Worm (Caenorhabditis elegans) whole organism, young adult: ENCODE data around the gene fog-2.

Experiments
- B0019.2 ChIP-seq: fragments of 200-800 bp; sonication (Bioruptor generic); conservative IDR thresholded peaks from 2 replicates; pipeline ENCODE4 v1.3.6; 2022; ENCODE audit warnings: missing genetic modification reagents, missing genetic modification characterization, missing compliant biosample characterization
- B0035.1 ChIP-seq: sonication (generic microtip); optimal IDR thresholded peaks from 2 replicates; lab custom pipeline; 2016; ENCODE audit warnings: missing genetic modification characterization, mild to moderate bottlenecking, missing compliant biosample characterization, missing genotype, missing genetic modification reagents
- B0261.1 ChIP-seq: sonication (generic microtip); optimal IDR thresholded peaks from 2 replicates; lab custom pipeline; 2016; ENCODE audit warnings: mild to moderate bottlenecking, missing genetic modification characterization, moderate library complexity, missing compliant biosample characterization
- B0336.3 ChIP-seq: fragments of 200-800 bp; sonication (Bioruptor generic); IDR thresholded peaks from 2 replicates; pipeline ENCODE4 v1.3.6; 2022; ENCODE audit warnings: missing genetic modification characterization, missing compliant biosample characterization
- C06A6.2 ChIP-seq: fragments of 200-800 bp; sonication (Bioruptor generic); conservative IDR thresholded peaks from 2 replicates; pipeline ENCODE4 v1.3.6; 2022; ENCODE audit warnings: missing genetic modification characterization, missing compliant biosample characterization
- D2030.7 ChIP-seq: fragments of 200-800 bp; sonication (Bioruptor generic); IDR thresholded peaks from 2 replicates; pipeline ENCODE4 v1.3.6; 2022; ENCODE audit warnings: missing genetic modification reagents, missing genetic modification characterization, missing compliant biosample characterization
- F23B12.7 ChIP-seq: sonication (generic microtip); optimal IDR thresholded peaks from 2 replicates; lab custom pipeline; 2017; ENCODE audit warnings: missing genetic modification characterization, mild to moderate bottlenecking, missing compliant biosample characterization, antibody characterized with exemption, moderate library complexity; ENCODE audit not compliant: insufficient read depth
- F33H1.4 ChIP-seq: fragments of 200-800 bp; sonication (Bioruptor generic); IDR thresholded peaks from 2 replicates; pipeline ENCODE4 v1.3.6; 2022; ENCODE audit warnings: missing genetic modification reagents, missing genetic modification characterization, missing compliant biosample characterization
- F37B4.10 ChIP-seq: fragments of 200-800 bp; sonication (Bioruptor generic); IDR thresholded peaks from 2 replicates; pipeline ENCODE4 v1.3.6; 2022; ENCODE audit warnings: missing genetic modification characterization, missing compliant biosample characterization
- K11D2.4 ChIP-seq: fragments of 200-800 bp; sonication (Bioruptor generic); IDR thresholded peaks from 2 replicates; pipeline ENCODE4 v1.3.6; 2022; ENCODE audit warnings: missing genetic modification reagents, missing genetic modification characterization, missing compliant biosample characterization
- athp-1 ChIP-seq: sonication (generic microtip); optimal IDR thresholded peaks from 2 replicates; lab custom pipeline; 2017; ENCODE audit warnings: mild to moderate bottlenecking, missing genetic modification characterization, missing compliant biosample characterization
- attf-6 ChIP-seq: fragments of 200-800 bp; sonication (Bioruptor generic); IDR thresholded peaks from 2 replicates; pipeline ENCODE4 v1.3.6; 2022; ENCODE audit warnings: missing genetic modification reagents, missing genetic modification characterization, missing compliant biosample characterization
- bed-1 ChIP-seq: fragments of 200-800 bp; sonication (Bioruptor generic); IDR thresholded peaks from 2 replicates; pipeline ENCODE4 v1.3.6; 2022; ENCODE audit warnings: missing genetic modification reagents, missing genetic modification characterization, missing compliant biosample characterization
- cebp-1 ChIP-seq, 2 experiments: fragments of 200-800 bp in 1 of 2; sonication (Bioruptor generic) in 1 of 2; sonication (generic microtip) in 1 of 2; IDR thresholded peaks in 1 of 2; optimal IDR thresholded peaks in 1 of 2; 2 replicates each; pipeline versions ENCODE4 v1.3.6 to Lab custom; 2017 to 2022; ENCODE audit warnings: missing compliant biosample characterization in 2 of 2, missing genetic modification characterization in 2 of 2, mild to moderate bottlenecking in 1 of 2, missing genetic modification reagents in 1 of 2, moderate library complexity in 1 of 2
- cebp-2 ChIP-seq: fragments of 200-800 bp; sonication (Bioruptor generic); IDR thresholded peaks from 2 replicates; pipeline ENCODE4 v1.3.6; 2022; ENCODE audit warnings: missing genetic modification characterization, missing compliant biosample characterization
- ceh-100 ChIP-seq: fragments of 200-800 bp; sonication (Bioruptor generic); IDR thresholded peaks from 2 replicates; pipeline ENCODE4 v1.3.6; 2022; ENCODE audit warnings: missing genetic modification reagents, missing genetic modification characterization, missing compliant biosample characterization
- ceh-27 ChIP-seq: fragments of 200-800 bp; sonication (Bioruptor generic); optimal IDR thresholded peaks from 2 replicates; lab custom pipeline; 2018; ENCODE audit warnings: mild to moderate bottlenecking, missing genetic modification characterization, moderate library complexity, missing compliant biosample characterization
- ceh-58 ChIP-seq: fragments of 200-800 bp; sonication (Bioruptor generic); IDR thresholded peaks from 2 replicates; pipeline ENCODE4 v1.3.6; 2022; ENCODE audit warnings: missing genetic modification characterization, missing compliant biosample characterization
- chd-7 ChIP-seq: sonication (generic microtip); optimal IDR thresholded peaks from 2 replicates; lab custom pipeline; 2016; ENCODE audit warnings: mild to moderate bottlenecking, missing genetic modification characterization, moderate library complexity, missing compliant biosample characterization
- dpl-1 ChIP-seq: fragments of 150-350 bp; optimal IDR thresholded peaks from 2 replicates; lab custom pipeline; 2014; ENCODE audit warnings: missing biosample characterization, missing genetic modification reagents, missing genetic modification characterization
- egl-44 ChIP-seq: fragments of 200-800 bp; sonication (Bioruptor generic); IDR thresholded peaks from 2 replicates; pipeline ENCODE4 v1.3.6; 2022; ENCODE audit warnings: missing genetic modification reagents, missing genetic modification characterization, missing compliant biosample characterization
- egrh-3 ChIP-seq: fragments of 200-800 bp; sonication (Bioruptor generic); IDR thresholded peaks from 2 replicates; pipeline ENCODE4 v1.3.6; 2022; ENCODE audit warnings: missing genetic modification reagents, missing genetic modification characterization, missing compliant biosample characterization
- ekl-4 ChIP-seq: fragments of 200-800 bp; sonication (Bioruptor generic); IDR thresholded peaks from 2 replicates; pipeline ENCODE4 v1.3.6; 2022; ENCODE audit warnings: missing genetic modification reagents, missing genetic modification characterization, missing compliant biosample characterization
- hlh-26 ChIP-seq: fragments of 200-800 bp; sonication (Bioruptor generic); conservative IDR thresholded peaks from 2 replicates; pipeline ENCODE4 v1.3.6; 2022; ENCODE audit warnings: missing genetic modification reagents, missing genetic modification characterization, missing compliant biosample characterization
- hmg-20 ChIP-seq: fragments of 200-800 bp; sonication (Bioruptor generic); IDR thresholded peaks from 2 replicates; pipeline ENCODE4 v1.3.6; 2022; ENCODE audit warnings: missing genetic modification reagents, missing genetic modification characterization, missing compliant biosample characterization
- hsf-1 ChIP-seq: fragments of 200-800 bp; sonication (Bioruptor generic); IDR thresholded peaks from 2 replicates; pipeline ENCODE4 v1.3.6; 2022; ENCODE audit warnings: missing genetic modification reagents, missing genetic modification characterization, missing compliant biosample characterization
- lag-1 ChIP-seq: fragments of 200-800 bp; sonication (Bioruptor generic); IDR thresholded peaks from 2 replicates; pipeline ENCODE4 v1.3.6; 2022; ENCODE audit warnings: missing genetic modification reagents, missing genetic modification characterization, missing compliant biosample characterization
- lin-35 ChIP-seq, 3 experiments: fragments of 150-350 bp in 2 of 3; sonication (generic microtip) in 1 of 3; optimal IDR thresholded peaks; 2 replicates each; lab custom pipeline; 2014 to 2018; ENCODE audit warnings: missing biosample characterization in 3 of 3, missing genetic modification characterization in 3 of 3, missing genetic modification reagents in 3 of 3
- lin-54 ChIP-seq: fragments of 200-800 bp; sonication (Bioruptor generic); optimal IDR thresholded peaks from 2 replicates; lab custom pipeline; 2018; ENCODE audit warnings: mild to moderate bottlenecking, missing genetic modification characterization, missing compliant biosample characterization
- lsl-1 ChIP-seq: fragments of 200-800 bp; sonication (Bioruptor generic); optimal IDR thresholded peaks from 2 replicates; lab custom pipeline; 2018; ENCODE audit warnings: mild to moderate bottlenecking, missing genetic modification characterization, moderate library complexity, missing compliant biosample characterization
- madf-10 ChIP-seq: sonication (generic microtip); optimal IDR thresholded peaks from 2 replicates; lab custom pipeline; 2016; ENCODE audit warnings: mild to moderate bottlenecking, missing genetic modification characterization, missing compliant biosample characterization
- madf-3 ChIP-seq: fragments of 200-800 bp; sonication (Bioruptor generic); IDR thresholded peaks from 2 replicates; pipeline ENCODE4 v1.3.6; 2022; ENCODE audit warnings: missing genetic modification reagents, missing genetic modification characterization, missing compliant biosample characterization
- mcd-1 ChIP-seq: fragments of 200-800 bp; sonication (Bioruptor generic); IDR thresholded peaks from 2 replicates; pipeline ENCODE4 v1.3.6; 2022; ENCODE audit warnings: missing genetic modification reagents, missing genetic modification characterization, missing compliant biosample characterization
- mel-28 ChIP-seq: sonication (generic microtip); optimal IDR thresholded peaks from 2 replicates; lab custom pipeline; 2016; ENCODE audit warnings: borderline replicate concordance, mild to moderate bottlenecking, missing genetic modification characterization, missing compliant biosample characterization
- mxl-1 ChIP-seq: sonication (generic microtip); optimal IDR thresholded peaks from 2 replicates; lab custom pipeline; 2016; ENCODE audit warnings: missing genetic modification characterization, missing compliant biosample characterization
- nfyb-1 ChIP-seq: fragments of 200-800 bp; sonication (Bioruptor generic); IDR thresholded peaks from 2 replicates; pipeline ENCODE4 v1.3.6; 2022; ENCODE audit warnings: missing genetic modification reagents, missing genetic modification characterization, missing compliant biosample characterization
- nhr-120 ChIP-seq: fragments of 200-800 bp; sonication (Bioruptor generic); IDR thresholded peaks from 2 replicates; pipeline ENCODE4 v1.3.6; 2022; ENCODE audit warnings: missing genetic modification characterization, missing compliant biosample characterization
- nhr-80 ChIP-seq: sonication (generic microtip); optimal IDR thresholded peaks from 2 replicates; lab custom pipeline; 2016; ENCODE audit warnings: missing genetic modification characterization, missing compliant biosample characterization
- rec-8 ChIP-seq, 2 experiments: sonication (generic microtip); optimal IDR thresholded peaks; 2 replicates each; lab custom pipeline; 2016; ENCODE audit warnings: mild to moderate bottlenecking in 2 of 2, missing genetic modification characterization in 2 of 2, missing genetic modification reagents in 2 of 2, missing genotype in 2 of 2, missing biosample characterization in 1 of 2, missing compliant biosample characterization in 1 of 2, moderate library complexity in 1 of 2
- sdz-38 ChIP-seq: sonication (generic microtip); optimal IDR thresholded peaks from 2 replicates; lab custom pipeline; 2016; ENCODE audit warnings: missing genotype, missing genetic modification characterization, missing compliant biosample characterization
- snpc-4 ChIP-seq, 5 experiments: fragments of 150-350 bp in 1 of 5; sonication (generic microtip) in 4 of 5; optimal IDR thresholded peaks; 2 replicates each; lab custom pipeline; 2014 to 2018; ENCODE audit warnings: missing genetic modification characterization in 5 of 5, missing biosample characterization in 3 of 5, antibody characterized with exemption in 2 of 5, mild to moderate bottlenecking in 2 of 5, missing compliant biosample characterization in 2 of 5, missing genotype in 2 of 5, moderate library complexity in 2 of 5, missing genetic modification reagents in 1 of 5
- sptf-2 ChIP-seq: fragments of 200-800 bp; sonication (Bioruptor generic); optimal IDR thresholded peaks from 2 replicates; lab custom pipeline; 2018; ENCODE audit warnings: mild to moderate bottlenecking, missing genetic modification characterization, missing compliant biosample characterization
- tbx-9 ChIP-seq: sonication (generic microtip); optimal IDR thresholded peaks from 2 replicates; lab custom pipeline; 2016; ENCODE audit warnings: borderline replicate concordance, missing genetic modification characterization, inconsistent platforms, missing compliant biosample characterization
- unc-62 ChIP-seq: fragments of 150-350 bp; optimal IDR thresholded peaks from 2 replicates; lab custom pipeline; 2014; ENCODE audit warnings: missing biosample characterization, missing genetic modification reagents, missing genetic modification characterization
- zfh-2 ChIP-seq: fragments of 200-800 bp; sonication (Bioruptor generic); conservative IDR thresholded peaks from 2 replicates; pipeline ENCODE4 v1.3.6; 2022; ENCODE audit warnings: missing genetic modification reagents, missing genetic modification characterization, missing compliant biosample characterization
- zim-3 ChIP-seq: sonication (generic microtip); optimal IDR thresholded peaks from 2 replicates; lab custom pipeline; 2017; ENCODE audit warnings: mild to moderate bottlenecking, missing genetic modification characterization, moderate library complexity, missing compliant biosample characterization
- ztf-22 ChIP-seq: fragments of 200-800 bp; sonication (Bioruptor generic); optimal IDR thresholded peaks from 2 replicates; lab custom pipeline; 2018; ENCODE audit warnings: mild to moderate bottlenecking, missing genetic modification characterization, moderate library complexity, missing compliant biosample characterization
- ztf-25 ChIP-seq: fragments of 200-800 bp; sonication (Bioruptor generic); IDR thresholded peaks from 2 replicates; pipeline ENCODE4 v1.3.6; 2022; ENCODE audit warnings: missing genetic modification reagents, missing genetic modification characterization, missing compliant biosample characterization

fog-2 gene

ce11 chrV:20234439-20234838 lies 35.4 kb downstream of the fog-2 start (continued):
- TF ChIP-seq cebp-1 (GFP tag; IDR thresholded peaks at IDR 0.05; lab: Robert Waterston, UW) (no peak), cebp-1 (tag; optimal IDR thresholded peaks at IDR 0.05; lab: Kevin White, UChicago) (peak; percentile 21), egrh-3 (GFP tag; lab: Robert Waterston, UW) (no peak), hsf-1 (GFP tag; lab: Robert Waterston, UW) (no peak), C06A6.2 (GFP tag; lab: Robert Waterston, UW) (no peak), B0019.2 (GFP tag; lab: Robert Waterston, UW) (no peak), zim-3 (tag; lab: Kevin White, UChicago) (no peak), ceh-58 (GFP tag; lab: Robert Waterston, UW) (no peak), mxl-1 (tag; lab: Kevin White, UChicago) (no peak), bed-1 (GFP tag; lab: Robert Waterston, UW) (no peak), F23B12.7 (no peak), sdz-38 (no peak), B0336.3 (GFP tag; lab: Robert Waterston, UW) (peak; percentile 44; the same call in 1 of the 2 replicates), F33H1.4 (GFP tag; lab: Robert Waterston, UW) (no peak), cebp-2 (GFP tag; lab: Robert Waterston, UW) (no peak), nfyb-1 (GFP tag; lab: Robert Waterston, UW) (peak; percentile 50), attf-6 (GFP tag; lab: Robert Waterston, UW) (0 out of 2 replicates have a peak, but pooled peaks have one; percentile 37), zfh-2 (GFP tag; lab: Robert Waterston, UW) (no peak), hmg-20 (GFP tag; lab: Robert Waterston, UW) (no peak), F37B4.10 (no peak), B0261.1 (peak; percentile 27), mcd-1 (GFP tag; lab: Robert Waterston, UW) (no peak), sptf-2 (GFP tag; lab: Kevin White, UChicago) (no peak), D2030.7 (GFP tag; lab: Robert Waterston, UW) (0 out of 2 replicates have a peak, but pooled peaks have one; percentile 8), hlh-26 (no peak), B0035.1 (tag; lab: Kevin White, UChicago) (no peak), lin-35 (GFP tag; optimal IDR thresholded peaks at IDR 0.05; lab: Kevin White, UChicago) (no peak), ztf-25 (0 out of 2 replicates have a peak, but pooled peaks have one; percentile 5), nhr-120 (GFP tag; lab: Robert Waterston, UW) (0 out of 2 replicates have a peak, but pooled peaks have one; percentile 14), athp-1 (no peak), rec-8 (tag; optimal IDR thresholded peaks at IDR 0.05; lab: Kevin White, UChicago) (no peak), ztf-22 (GFP tag; lab: Kevin White, UChicago) (no peak), lsl-1 (GFP tag; lab: Kevin White, UChicago) (no peak), mel-28 (tag; lab: Kevin White, UChicago) (no peak), egl-44 (GFP tag; lab: Robert Waterston, UW) (no peak), ekl-4 (GFP tag; lab: Robert Waterston, UW) (0 out of 2 replicates have a peak, but pooled peaks have one; percentile 37), lag-1 (no peak), dpl-1 (GFP tag; lab: Kevin White, UChicago) (no peak), tbx-9 (no peak), unc-62 (GFP tag; lab: Kevin White, UChicago) (no peak), lin-54 (no peak), snpc-4 (GFP tag; optimal IDR thresholded peaks at IDR 0.05; lab: Kevin White, UChicago) (no peak), snpc-4 (tag; optimal IDR thresholded peaks at IDR 0.05; lab: Kevin White, UChicago) (no peak), madf-10 (no peak), chd-7 (tag; lab: Kevin White, UChicago) (peak; percentile 57), ceh-27 (no peak), ceh-100 (no peak), madf-3 (GFP tag; lab: Robert Waterston, UW) (no peak), K11D2.4 (no peak), nhr-80 (tag; lab: Kevin White, UChicago) (no peak)
